Worm (Caenorhabditis elegans) whole organism, early embryonic: ENCODE measurements around the gene Y47D3A.1.

ENCODE experiments used
- B0310.2 ChIP-seq: sonication (generic microtip); optimal IDR thresholded peaks from 2 replicates; lab custom pipeline; 2016; ENCODE audit warnings: mild to moderate bottlenecking, missing genetic modification characterization, missing compliant biosample characterization
- ama-1 ChIP-seq: fragments of 150-350 bp; optimal IDR thresholded peaks from 2 replicates; lab custom pipeline; 2014
- ceh-36 ChIP-seq: sonication (generic microtip); optimal IDR thresholded peaks from 2 replicates; lab custom pipeline; 2016; ENCODE audit warnings: missing genetic modification characterization, inconsistent platforms, missing compliant biosample characterization
- flt-1 ChIP-seq: fragments of 200-800 bp; sonication (Bioruptor generic); IDR thresholded peaks from 2 replicates; pipeline ENCODE4 v1.3.6; 2022; ENCODE audit warnings: missing genetic modification characterization, missing compliant biosample characterization
- hmbx-1 ChIP-seq: sonication (generic microtip); optimal IDR thresholded peaks from 2 replicates; lab custom pipeline; 2016; ENCODE audit warnings: mild to moderate bottlenecking, missing genetic modification characterization, missing compliant biosample characterization
- scrt-1 ChIP-seq: fragments of 200-800 bp; sonication (Bioruptor generic); IDR thresholded peaks from 2 replicates; pipeline ENCODE4 v1.3.6; 2022; ENCODE audit warnings: missing genetic modification characterization, missing compliant biosample characterization
- sea-1 ChIP-seq: fragments of 200-800 bp; sonication (Bioruptor generic); conservative IDR thresholded peaks from 2 replicates; pipeline ENCODE4 v1.3.6; 2022; ENCODE audit warnings: missing genetic modification characterization, missing compliant biosample characterization

- TF ChIP-seq B0310.2 (tag; lab: Kevin White, UChicago), result no peak
- TF ChIP-seq flt-1, result no peak
- TF ChIP-seq hmbx-1 (tag; lab: Kevin White, UChicago), result no peak
- TF ChIP-seq scrt-1, result no peak
- no peak for TF ChIP-seq sea-1 (GFP tag; lab: Robert Waterston, UW)
- no peak for TF ChIP-seq ceh-36 (tag; lab: Kevin White, UChicago)
- no peak for TF ChIP-seq ama-1 (lab: Kevin White, UChicago)
Observed at ce11 chrIII:11175642-11176217, 34.1 kb upstream of the Y47D3A.1 start.
